Worm (Caenorhabditis elegans) whole organism, young adult: ENCODE results near the gene Y43F8B.17.
A peak's percentile ranks its signal among the peaks of the same experiment; 100 is the strongest.

Experiments
- B0035.1 ChIP-seq: sonication (generic microtip); optimal IDR thresholded peaks from 2 replicates; lab custom pipeline; 2016; ENCODE audit warnings: missing genetic modification characterization, mild to moderate bottlenecking, missing compliant biosample characterization, missing genotype, missing genetic modification reagents
- B0261.1 ChIP-seq: sonication (generic microtip); optimal IDR thresholded peaks from 2 replicates; lab custom pipeline; 2016; ENCODE audit warnings: mild to moderate bottlenecking, missing genetic modification characterization, moderate library complexity, missing compliant biosample characterization
- B0336.3 ChIP-seq: fragments of 200-800 bp; sonication (Bioruptor generic); IDR thresholded peaks from 2 replicates; pipeline ENCODE4 v1.3.6; 2022; ENCODE audit warnings: missing genetic modification characterization, missing compliant biosample characterization
- C17E4.6 ChIP-seq: fragments of 200-800 bp; sonication (Bioruptor generic); IDR thresholded peaks from 2 replicates; pipeline ENCODE4 v1.3.6; 2022; ENCODE audit warnings: missing genetic modification reagents, missing genetic modification characterization, missing compliant biosample characterization
- D2030.7 ChIP-seq: fragments of 200-800 bp; sonication (Bioruptor generic); IDR thresholded peaks from 2 replicates; pipeline ENCODE4 v1.3.6; 2022; ENCODE audit warnings: missing genetic modification reagents, missing genetic modification characterization, missing compliant biosample characterization
- F10E7.11 ChIP-seq: sonication (generic microtip); optimal IDR thresholded peaks from 2 replicates; lab custom pipeline; 2017; ENCODE audit warnings: mild to moderate bottlenecking, missing genetic modification characterization, moderate library complexity, missing compliant biosample characterization
- F22D6.2 ChIP-seq: sonication (generic microtip); optimal IDR thresholded peaks from 2 replicates; lab custom pipeline; 2016; ENCODE audit warnings: mild to moderate bottlenecking, missing genetic modification characterization, missing compliant biosample characterization
- F23B12.7 ChIP-seq: sonication (generic microtip); optimal IDR thresholded peaks from 2 replicates; lab custom pipeline; 2017; ENCODE audit warnings: missing genetic modification characterization, mild to moderate bottlenecking, missing compliant biosample characterization, antibody characterized with exemption, moderate library complexity; ENCODE audit not compliant: insufficient read depth
- F37B4.10 ChIP-seq: fragments of 200-800 bp; sonication (Bioruptor generic); IDR thresholded peaks from 2 replicates; pipeline ENCODE4 v1.3.6; 2022; ENCODE audit warnings: missing genetic modification characterization, missing compliant biosample characterization
- F52B5.7 ChIP-seq: sonication (generic microtip); optimal IDR thresholded peaks from 2 replicates; lab custom pipeline; 2016; ENCODE audit warnings: mild to moderate bottlenecking, missing genetic modification characterization, missing compliant biosample characterization
- F57C9.4 ChIP-seq: sonication (generic microtip); optimal IDR thresholded peaks from 2 replicates; lab custom pipeline; 2017; ENCODE audit warnings: mild to moderate bottlenecking, missing genetic modification characterization, missing compliant biosample characterization
- K11D2.4 ChIP-seq: fragments of 200-800 bp; sonication (Bioruptor generic); IDR thresholded peaks from 2 replicates; pipeline ENCODE4 v1.3.6; 2022; ENCODE audit warnings: missing genetic modification reagents, missing genetic modification characterization, missing compliant biosample characterization
- T07F8.4 ChIP-seq: sonication (generic microtip); optimal IDR thresholded peaks from 2 replicates; lab custom pipeline; 2016; ENCODE audit warnings: mild to moderate bottlenecking, missing genetic modification characterization, moderate library complexity, missing compliant biosample characterization
- T26A5.8 ChIP-seq: sonication (generic microtip); optimal IDR thresholded peaks from 2 replicates; lab custom pipeline; 2016; ENCODE audit warnings: missing genetic modification characterization, missing compliant biosample characterization
- ZK185.1 ChIP-seq: sonication (generic microtip); optimal IDR thresholded peaks from 2 replicates; lab custom pipeline; 2016; ENCODE audit warnings: mild to moderate bottlenecking, missing genetic modification characterization, missing compliant biosample characterization; ENCODE audit not compliant: poor library complexity, severe bottlenecking
- akir-1 ChIP-seq: fragments of 200-800 bp; sonication (Bioruptor generic); optimal IDR thresholded peaks from 2 replicates; lab custom pipeline; 2018; ENCODE audit warnings: mild to moderate bottlenecking, missing genetic modification characterization, moderate library complexity, missing compliant biosample characterization
- atf-7 ChIP-seq: sonication (generic microtip); optimal IDR thresholded peaks from 2 replicates; lab custom pipeline; 2017; ENCODE audit warnings: mild to moderate bottlenecking, missing genetic modification characterization, missing compliant biosample characterization
- attf-6 ChIP-seq: fragments of 200-800 bp; sonication (Bioruptor generic); IDR thresholded peaks from 2 replicates; pipeline ENCODE4 v1.3.6; 2022; ENCODE audit warnings: missing genetic modification reagents, missing genetic modification characterization, missing compliant biosample characterization
- cebp-1 ChIP-seq, 2 experiments: fragments of 200-800 bp in 1 of 2; sonication (Bioruptor generic) in 1 of 2; sonication (generic microtip) in 1 of 2; IDR thresholded peaks in 1 of 2; optimal IDR thresholded peaks in 1 of 2; 2 replicates each; pipeline versions ENCODE4 v1.3.6 to Lab custom; 2017 to 2022; ENCODE audit warnings: missing compliant biosample characterization in 2 of 2, missing genetic modification characterization in 2 of 2, mild to moderate bottlenecking in 1 of 2, missing genetic modification reagents in 1 of 2, moderate library complexity in 1 of 2
- ceh-27 ChIP-seq: fragments of 200-800 bp; sonication (Bioruptor generic); optimal IDR thresholded peaks from 2 replicates; lab custom pipeline; 2018; ENCODE audit warnings: mild to moderate bottlenecking, missing genetic modification characterization, moderate library complexity, missing compliant biosample characterization
- ceh-40 ChIP-seq: fragments of 200-800 bp; sonication (Bioruptor generic); IDR thresholded peaks from 2 replicates; pipeline ENCODE4 v1.3.6; 2022; ENCODE audit warnings: missing genetic modification characterization, missing compliant biosample characterization
- dpff-1 ChIP-seq: sonication (generic microtip); optimal IDR thresholded peaks from 2 replicates; lab custom pipeline; 2017; ENCODE audit warnings: mild to moderate bottlenecking, missing genetic modification characterization, missing compliant biosample characterization
- dpl-1 ChIP-seq: fragments of 150-350 bp; optimal IDR thresholded peaks from 2 replicates; lab custom pipeline; 2014; ENCODE audit warnings: missing biosample characterization, missing genetic modification reagents, missing genetic modification characterization
- egrh-3 ChIP-seq: fragments of 200-800 bp; sonication (Bioruptor generic); IDR thresholded peaks from 2 replicates; pipeline ENCODE4 v1.3.6; 2022; ENCODE audit warnings: missing genetic modification reagents, missing genetic modification characterization, missing compliant biosample characterization
- hlh-26 ChIP-seq: fragments of 200-800 bp; sonication (Bioruptor generic); conservative IDR thresholded peaks from 2 replicates; pipeline ENCODE4 v1.3.6; 2022; ENCODE audit warnings: missing genetic modification reagents, missing genetic modification characterization, missing compliant biosample characterization
- hsf-1 ChIP-seq: fragments of 200-800 bp; sonication (Bioruptor generic); IDR thresholded peaks from 2 replicates; pipeline ENCODE4 v1.3.6; 2022; ENCODE audit warnings: missing genetic modification reagents, missing genetic modification characterization, missing compliant biosample characterization
- let-526 ChIP-seq: fragments of 200-800 bp; sonication (Bioruptor generic); IDR thresholded peaks from 2 replicates; pipeline ENCODE4 v1.3.6; 2022; ENCODE audit warnings: missing genetic modification reagents, missing genetic modification characterization, missing compliant biosample characterization
- lin-35 ChIP-seq, 3 experiments: fragments of 150-350 bp in 2 of 3; sonication (generic microtip) in 1 of 3; optimal IDR thresholded peaks; 2 replicates each; lab custom pipeline; 2014 to 2018; ENCODE audit warnings: missing biosample characterization in 3 of 3, missing genetic modification characterization in 3 of 3, missing genetic modification reagents in 3 of 3
- lsl-1 ChIP-seq: fragments of 200-800 bp; sonication (Bioruptor generic); optimal IDR thresholded peaks from 2 replicates; lab custom pipeline; 2018; ENCODE audit warnings: mild to moderate bottlenecking, missing genetic modification characterization, moderate library complexity, missing compliant biosample characterization
- madf-10 ChIP-seq: sonication (generic microtip); optimal IDR thresholded peaks from 2 replicates; lab custom pipeline; 2016; ENCODE audit warnings: mild to moderate bottlenecking, missing genetic modification characterization, missing compliant biosample characterization
- madf-3 ChIP-seq: fragments of 200-800 bp; sonication (Bioruptor generic); IDR thresholded peaks from 2 replicates; pipeline ENCODE4 v1.3.6; 2022; ENCODE audit warnings: missing genetic modification reagents, missing genetic modification characterization, missing compliant biosample characterization
- madf-6 ChIP-seq: fragments of 200-800 bp; sonication (Bioruptor generic); IDR thresholded peaks from 2 replicates; pipeline ENCODE4 v1.3.6; 2022; ENCODE audit warnings: missing genetic modification reagents, missing genetic modification characterization, missing compliant biosample characterization
- mel-28 ChIP-seq: sonication (generic microtip); optimal IDR thresholded peaks from 2 replicates; lab custom pipeline; 2016; ENCODE audit warnings: borderline replicate concordance, mild to moderate bottlenecking, missing genetic modification characterization, missing compliant biosample characterization
- nfya-1 ChIP-seq: sonication (generic microtip); optimal IDR thresholded peaks from 2 replicates; lab custom pipeline; 2017; ENCODE audit warnings: antibody characterized with exemption, missing compliant biosample characterization, missing genetic modification characterization, borderline replicate concordance; ENCODE audit not compliant: insufficient read depth
- nhr-80 ChIP-seq: sonication (generic microtip); optimal IDR thresholded peaks from 2 replicates; lab custom pipeline; 2016; ENCODE audit warnings: missing genetic modification characterization, missing compliant biosample characterization
- pbrm-1 ChIP-seq: fragments of 200-800 bp; sonication (Bioruptor generic); IDR thresholded peaks from 2 replicates; pipeline ENCODE4 v1.3.6; 2022; ENCODE audit warnings: missing genetic modification reagents, missing genetic modification characterization, missing compliant biosample characterization
- rcor-1 ChIP-seq: fragments of 200-800 bp; sonication (Bioruptor generic); IDR thresholded peaks from 2 replicates; pipeline ENCODE4 v1.3.6; 2022; ENCODE audit warnings: missing genetic modification reagents, missing genetic modification characterization, missing compliant biosample characterization
- rec-8 ChIP-seq, 2 experiments: sonication (generic microtip); optimal IDR thresholded peaks; 2 replicates each; lab custom pipeline; 2016; ENCODE audit warnings: mild to moderate bottlenecking in 2 of 2, missing genetic modification characterization in 2 of 2, missing genetic modification reagents in 2 of 2, missing genotype in 2 of 2, missing biosample characterization in 1 of 2, missing compliant biosample characterization in 1 of 2, moderate library complexity in 1 of 2
- snpc-1.1 ChIP-seq: sonication (generic microtip); optimal IDR thresholded peaks from 2 replicates; lab custom pipeline; 2017; ENCODE audit warnings: missing genetic modification characterization, mild to moderate bottlenecking, missing compliant biosample characterization, antibody characterized with exemption, moderate library complexity, missing genotype, missing genetic modification reagents; ENCODE audit not compliant: insufficient read depth
- somi-1 ChIP-seq: fragments of 200-800 bp; sonication (Bioruptor generic); optimal IDR thresholded peaks from 2 replicates; lab custom pipeline; 2018; ENCODE audit warnings: mild to moderate bottlenecking, missing genetic modification characterization, missing compliant biosample characterization
- tbx-9 ChIP-seq: sonication (generic microtip); optimal IDR thresholded peaks from 2 replicates; lab custom pipeline; 2016; ENCODE audit warnings: borderline replicate concordance, missing genetic modification characterization, inconsistent platforms, missing compliant biosample characterization
- unc-62 ChIP-seq: fragments of 150-350 bp; optimal IDR thresholded peaks from 2 replicates; lab custom pipeline; 2014; ENCODE audit warnings: missing biosample characterization, missing genetic modification reagents, missing genetic modification characterization
- xnd-1 ChIP-seq: sonication (generic microtip); optimal IDR thresholded peaks from 2 replicates; lab custom pipeline; 2016; ENCODE audit warnings: missing genotype, missing genetic modification reagents, missing genetic modification characterization, missing compliant biosample characterization
- ztf-18 ChIP-seq: sonication (generic microtip); optimal IDR thresholded peaks from 2 replicates; lab custom pipeline; 2016; ENCODE audit warnings: missing genotype, mild to moderate bottlenecking, missing genetic modification characterization, missing compliant biosample characterization
- ztf-25 ChIP-seq: fragments of 200-800 bp; sonication (Bioruptor generic); IDR thresholded peaks from 2 replicates; pipeline ENCODE4 v1.3.6; 2022; ENCODE audit warnings: missing genetic modification reagents, missing genetic modification characterization, missing compliant biosample characterization
- ztf-6 ChIP-seq: fragments of 200-800 bp; sonication (Bioruptor generic); IDR thresholded peaks from 2 replicates; pipeline ENCODE4 v1.3.6; 2022; ENCODE audit warnings: missing genetic modification reagents, missing genetic modification characterization, missing compliant biosample characterization

Y43F8B.17 gene

ce11 chrV:19522551-19523137 lies 38.1 kb downstream of the Y43F8B.17 start (continued):
- no peak for TF ChIP-seq F37B4.10 (GFP tag; lab: Robert Waterston, UW)
- peak; percentile 38 for TF ChIP-seq ZK185.1 (tag; lab: Kevin White, UChicago)
- TF ChIP-seq lin-35 (GFP tag; optimal IDR thresholded peaks at IDR 0.05; lab: Kevin White, UChicago), result peak in 1 of 3 experiments; percentile 39
- no peak for TF ChIP-seq snpc-1.1
- TF ChIP-seq F57C9.4 (tag; lab: Kevin White, UChicago), result no peak
- TF ChIP-seq T07F8.4, result peak; percentile 34
- TF ChIP-seq mel-28 (tag; lab: Kevin White, UChicago), result peak; percentile 37
- peak; percentile 33; the same call in 1 of the 2 replicates for TF ChIP-seq egrh-3 (GFP tag; lab: Robert Waterston, UW)
- peak; percentile 72 for TF ChIP-seq unc-62 (GFP tag; lab: Kevin White, UChicago)
- TF ChIP-seq hlh-26 (GFP tag; lab: Robert Waterston, UW), result 0 out of 2 replicates have a peak, but pooled peaks have one; percentile 66
- no peak for TF ChIP-seq ztf-18 (tag; lab: Kevin White, UChicago)
- TF ChIP-seq rcor-1 (GFP tag; lab: Robert Waterston, UW), result peak; percentile 60; the same call in 1 of the 2 replicates
- TF ChIP-seq pbrm-1 (GFP tag; lab: Robert Waterston, UW), result peak; percentile 87; the same call in 1 of the 2 replicates
- TF ChIP-seq F22D6.2 (tag; lab: Kevin White, UChicago), result peak; percentile 0
- no peak for TF ChIP-seq ztf-25 (GFP tag; lab: Robert Waterston, UW)
- TF ChIP-seq lsl-1, result no peak
- TF ChIP-seq attf-6, result no peak
- peak; percentile 96 for TF ChIP-seq hsf-1 (GFP tag; lab: Robert Waterston, UW)
- no peak for TF ChIP-seq B0035.1
- no peak for TF ChIP-seq rec-8 (tag; optimal IDR thresholded peaks at IDR 0.05; lab: Kevin White, UChicago)
- no peak for TF ChIP-seq ceh-40
- no peak for TF ChIP-seq C17E4.6 (GFP tag; lab: Robert Waterston, UW)
- TF ChIP-seq F52B5.7 (tag; lab: Kevin White, UChicago), result peak; percentile 67

- no peak for TF ChIP-seq madf-3
- TF ChIP-seq K11D2.4 (GFP tag; lab: Robert Waterston, UW), result no peak
- no peak for TF ChIP-seq D2030.7 (GFP tag; lab: Robert Waterston, UW)
- no peak for TF ChIP-seq akir-1 (GFP tag; lab: Kevin White, UChicago)
- no peak for TF ChIP-seq ztf-6 (GFP tag; lab: Robert Waterston, UW)
- TF ChIP-seq B0261.1 (tag; lab: Kevin White, UChicago), result no peak
- 0 out of 2 replicates have a peak, but pooled peaks have one; percentile 27 for TF ChIP-seq B0336.3
- no peak for TF ChIP-seq let-526 (GFP tag; lab: Robert Waterston, UW)
- no peak for TF ChIP-seq F23B12.7 (tag; lab: Kevin White, UChicago)
- no peak for TF ChIP-seq cebp-1 (GFP tag; IDR thresholded peaks at IDR 0.05; lab: Robert Waterston, UW)
- TF ChIP-seq cebp-1 (tag; optimal IDR thresholded peaks at IDR 0.05; lab: Kevin White, UChicago), result peak; percentile 31
- no peak for TF ChIP-seq tbx-9 (tag; lab: Kevin White, UChicago)
- no peak for TF ChIP-seq nfya-1 (tag; lab: Kevin White, UChicago)
- no peak for TF ChIP-seq madf-6
- peak; percentile 59 for TF ChIP-seq somi-1 (GFP tag; lab: Kevin White, UChicago)
- TF ChIP-seq atf-7 (tag; lab: Kevin White, UChicago), result no peak
- no peak for TF ChIP-seq ceh-27 (GFP tag; lab: Kevin White, UChicago)
- TF ChIP-seq dpff-1 (tag; lab: Kevin White, UChicago), result no peak
- no peak for TF ChIP-seq hlh-26 (GFP tag; lab: Robert Waterston, UW)
- peak; percentile 32 for TF ChIP-seq nhr-80
- TF ChIP-seq egrh-3 (GFP tag; lab: Robert Waterston, UW), result no peak
- no peak for TF ChIP-seq madf-10 (tag; lab: Kevin White, UChicago)
- no peak for TF ChIP-seq dpl-1
- no peak for TF ChIP-seq xnd-1 (tag; lab: Kevin White, UChicago)
- TF ChIP-seq T26A5.8 (tag; lab: Kevin White, UChicago), result no peak
- no peak for TF ChIP-seq F10E7.11 (tag; lab: Kevin White, UChicago)
Observed at ce11 chrV:19524569-19524968, 40.0 kb downstream of the Y43F8B.17 start.
